Fruit fly (Drosophila melanogaster): ENCODE results near the gene CG13083.
A peak's percentile ranks its signal among the peaks of the same experiment; 100 is the strongest.

CG13083 gene

dm6 chr2L:19533247-19533646 lies 46.0 kb downstream of the CG13083 start, which contains the start of gene CG33116 (continued):
- TF ChIP-seq CG11723 (GFP tag; optimal IDR thresholded peaks at IDR 0.05), result peak; percentile 77
- TF ChIP-seq CG42726 (GFP tag; IDR thresholded peaks at IDR 0.05; ENCODE audit: partially characterized antibody), result no peak; the same call in 1 of the 2 replicates
- TF ChIP-seq CG13287 (GFP tag; IDR thresholded peaks at IDR 0.05; ENCODE audit: partially characterized antibody), result peak; percentile 54
- peak; percentile 47 for TF ChIP-seq ssp (GFP tag; IDR thresholded peaks at IDR 0.05)
- peak; percentile 59 for TF ChIP-seq CG17802 (tag; optimal IDR thresholded peaks at IDR 0.05)
- peak in 1 of 2 experiments; percentile 77 for TF ChIP-seq crp (GFP tag; optimal IDR thresholded peaks at IDR 0.05)
- no peak for TF ChIP-seq sc (optimal IDR thresholded peaks at IDR 0.05)
- peak; percentile 55 for TF ChIP-seq sc (GFP tag; optimal IDR thresholded peaks at IDR 0.05)
- peak; percentile 81 for TF ChIP-seq bab2 (GFP tag; optimal IDR thresholded peaks at IDR 0.05)
- TF ChIP-seq wor (GFP tag; IDR thresholded peaks at IDR 0.05), result no peak
- TF ChIP-seq Optix (GFP tag; IDR thresholded peaks at IDR 0.05), result peak; percentile 68
- peak in 1 of 3 experiments; percentile 85 for TF ChIP-seq lola (GFP tag; optimal IDR thresholded peaks at IDR 0.05)
- TF ChIP-seq Hmr (GFP tag; optimal IDR thresholded peaks at IDR 0.05), result peak; percentile 88
- peak; percentile 75 for TF ChIP-seq pb (GFP tag; optimal IDR thresholded peaks at IDR 0.05)
- TF ChIP-seq tup (GFP tag; optimal IDR thresholded peaks at IDR 0.05), result peak; percentile 66
- peak; percentile 83 for TF ChIP-seq CG18599 (GFP tag; optimal IDR thresholded peaks at IDR 0.05)
- peak; percentile 73 for TF ChIP-seq Six4 (GFP tag; optimal IDR thresholded peaks at IDR 0.05)
- peak; percentile 81 for TF ChIP-seq CG12659 (GFP tag; optimal IDR thresholded peaks at IDR 0.05)
- TF ChIP-seq dati (GFP tag; IDR thresholded peaks at IDR 0.05), result no peak
- TF ChIP-seq CG12299 (tag; optimal IDR thresholded peaks at IDR 0.05), result peak; percentile 45
- peak; percentile 78 for TF ChIP-seq Camta (GFP tag; optimal IDR thresholded peaks at IDR 0.05)
- peak; percentile 84 for TF ChIP-seq CG11504 (tag; optimal IDR thresholded peaks at IDR 0.05)
- TF ChIP-seq CG10147 (GFP tag; optimal IDR thresholded peaks at IDR 0.05), result peak; percentile 45
- no peak for TF ChIP-seq yki (optimal IDR thresholded peaks at IDR 0.05)
- TF ChIP-seq grau (tag; optimal IDR thresholded peaks at IDR 0.05), result peak; percentile 81
- TF ChIP-seq CG10274 (GFP tag; optimal IDR thresholded peaks at IDR 0.05), result peak; percentile 24
- TF ChIP-seq twi (tag; optimal IDR thresholded peaks at IDR 0.05), result peak; percentile 64
- TF ChIP-seq CG2202 (tag; optimal IDR thresholded peaks at IDR 0.05), result peak; percentile 63
- TF ChIP-seq CG5953 (GFP tag; IDR thresholded peaks at IDR 0.05), result peak; percentile 70
- peak; percentile 92 for TF ChIP-seq HLH54F (GFP tag; optimal IDR thresholded peaks at IDR 0.05)
- TF ChIP-seq Hr3 (GFP tag; optimal IDR thresholded peaks at IDR 0.05), result peak; percentile 82
- TF ChIP-seq Bdp1 (GFP tag; optimal IDR thresholded peaks at IDR 0.05), result peak; percentile 70
- TF ChIP-seq CG12071 (GFP tag; optimal IDR thresholded peaks at IDR 0.05), result peak; percentile 79
- TF ChIP-seq mam (GFP tag; optimal IDR thresholded peaks at IDR 0.05), result peak; percentile 87
- peak; percentile 87 for TF ChIP-seq CG16779 (GFP tag; IDR thresholded peaks at IDR 0.05)
- TF ChIP-seq Atf-2 (GFP tag; optimal IDR thresholded peaks at IDR 0.05), result peak; percentile 65
- TF ChIP-seq nerfin-2 (GFP tag; IDR thresholded peaks at IDR 0.05; ENCODE audit: partially characterized antibody), result 0 out of 2 replicates have a peak, but pooled peaks have one; percentile 15
- peak; percentile 72 for TF ChIP-seq Gug (GFP tag; IDR thresholded peaks at IDR 0.05)
- no peak for TF ChIP-seq abd-A (tag; optimal IDR thresholded peaks at IDR 0.05)
- TF ChIP-seq sens-2 (GFP tag; IDR thresholded peaks at IDR 0.05), result no peak
- TF ChIP-seq CG16815 (GFP tag; optimal IDR thresholded peaks at IDR 0.05), result peak; percentile 61
- TF ChIP-seq Pdp1 (GFP tag; optimal IDR thresholded peaks at IDR 0.05), result peak; percentile 77 to 80
- peak; percentile 32 for TF ChIP-seq ash1 (GFP tag; optimal IDR thresholded peaks at IDR 0.05)
- peak; percentile 89 for TF ChIP-seq shn (GFP tag; optimal IDR thresholded peaks at IDR 0.05)
- peak; percentile 91 for TF ChIP-seq CG2120 (GFP tag; optimal IDR thresholded peaks at IDR 0.05)
- TF ChIP-seq GATAe (GFP tag; conservative IDR thresholded peaks at IDR 0.05), result no peak
- TF ChIP-seq Gsc (GFP tag; IDR thresholded peaks at IDR 0.05), result no peak
- peak; percentile 57 for TF ChIP-seq MESR4 (GFP tag; optimal IDR thresholded peaks at IDR 0.05)
- no peak; the same call in 1 of the 2 replicates for TF ChIP-seq Nf-YA (GFP tag; IDR thresholded peaks at IDR 0.05)
- TF ChIP-seq Sox102F (GFP tag; optimal IDR thresholded peaks at IDR 0.05), result peak; percentile 76

Data from whole organism, embryonic.